Worm (Caenorhabditis elegans): ENCODE measurements around the gene C46E10.1.

DNA sequence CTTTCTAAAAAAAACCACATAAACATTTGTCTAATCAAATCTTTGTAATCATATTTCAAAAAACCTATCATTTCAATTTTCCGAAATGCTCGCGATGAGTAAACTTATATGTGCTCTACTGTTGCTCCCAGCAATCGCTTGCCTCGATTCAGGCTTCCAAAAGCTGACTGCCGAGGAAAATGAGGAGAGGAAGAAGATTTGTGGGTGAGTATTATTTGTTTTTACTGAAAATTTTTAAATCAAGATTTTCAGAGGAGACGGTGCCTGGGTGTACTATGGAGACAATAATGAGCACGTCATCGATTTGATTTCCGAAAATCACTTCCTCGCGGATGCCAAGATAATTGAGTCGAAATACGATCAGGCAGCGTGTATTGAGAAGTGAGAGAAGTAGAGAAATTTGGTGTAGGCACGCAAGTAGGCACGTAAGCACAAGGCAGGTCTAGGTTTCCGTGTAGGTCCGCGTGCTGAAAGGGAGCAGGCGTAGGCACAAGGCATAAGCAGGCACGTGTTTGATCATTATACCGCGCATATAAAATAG, at the start of gene C46E10.1:
- TF ChIP-seq unc-62 (GFP tag; optimal IDR thresholded peaks at IDR 0.05) (no peak), nhr-2 (tag; optimal IDR thresholded peaks at IDR 0.05) (no peak), lin-13 (tag; optimal IDR thresholded peaks at IDR 0.05) (no peak), mab-5 (tag; optimal IDR thresholded peaks at IDR 0.05) (no peak), elt-3 (tag; optimal IDR thresholded peaks at IDR 0.05) (no peak), nhr-12 (tag; optimal IDR thresholded peaks at IDR 0.05) (no peak), bed-3 (GFP tag; optimal IDR thresholded peaks at IDR 0.05) (no peak), lsy-2 (tag; optimal IDR thresholded peaks at IDR 0.05) (no peak), mep-1 (tag; optimal IDR thresholded peaks at IDR 0.05) (no peak), elt-1 (tag; optimal IDR thresholded peaks at IDR 0.05; ENCODE audit: borderline replicate concordance, insufficient read depth) (no peak), snpc-4 (tag; optimal IDR thresholded peaks at IDR 0.05) (no peak), unc-39 (tag; optimal IDR thresholded peaks at IDR 0.05) (no peak)
